Fruit fly (Drosophila melanogaster) whole organism, embryonic: ENCODE measurements around the gene Slh.

Experiments used
- Awh ChIP-seq: fragments of 200-800 bp; sonication (Bioruptor generic); IDR thresholded peaks from 2 replicates; pipeline ENCODE4, ENCODE4 v1.3.6; 2022; ENCODE audit warnings: missing biosample characterization, missing genetic modification characterization
- Blimp-1 ChIP-seq: fragments of 200-800 bp; sonication (Bioruptor generic); optimal IDR thresholded peaks from 3 replicates; lab custom pipeline; 2018; ENCODE audit warnings: missing biosample characterization, missing genetic modification characterization, mild to moderate bottlenecking, moderate library complexity, missing genetic modification reagents
- CG10209 ChIP-seq: fragments of 200-800 bp; sonication (Bioruptor generic); optimal IDR thresholded peaks from 3 replicates; lab custom pipeline; 2017; ENCODE audit warnings: missing biosample characterization, mild to moderate bottlenecking, missing genetic modification characterization, missing genetic modification reagents
- CG10267 ChIP-seq: fragments of 200-800 bp; sonication (Bioruptor generic); optimal IDR thresholded peaks from 2 replicates; lab custom pipeline; 2018; ENCODE audit warnings: missing biosample characterization, mild to moderate bottlenecking, missing genetic modification characterization, moderate library complexity
- CG10654 ChIP-seq: fragments of 200-800 bp; sonication (Bioruptor generic); optimal IDR thresholded peaks from 2 replicates; lab custom pipeline; 2016; ENCODE audit warnings: missing biosample characterization, missing genetic modification characterization
- CG11093 ChIP-seq: fragments of 200-800 bp; sonication (Bioruptor generic); IDR thresholded peaks from 3 replicates; pipeline ENCODE4 v1.3.6; 2022; ENCODE audit warnings: missing biosample characterization, missing genetic modification characterization
- CG14014 ChIP-seq: fragments of 200-800 bp; sonication (Bioruptor generic); IDR thresholded peaks from 2 replicates; pipeline ENCODE4 v1.3.6; 2022; ENCODE audit warnings: missing biosample characterization, missing genetic modification characterization
- CG15479 ChIP-seq: fragments of 200-800 bp; sonication (Bioruptor generic); optimal IDR thresholded peaks from 3 replicates; lab custom pipeline; 2019; ENCODE audit warnings: missing biosample characterization, mild to moderate bottlenecking, missing genetic modification characterization, moderate library complexity
- CG15696 ChIP-seq: fragments of 200-800 bp; sonication (Bioruptor generic); optimal IDR thresholded peaks from 2 replicates; lab custom pipeline; 2019; ENCODE audit warnings: missing biosample characterization, mild to moderate bottlenecking, missing genetic modification characterization, moderate library complexity
- CG16815 ChIP-seq: fragments of 200-800 bp; sonication (Bioruptor generic); optimal IDR thresholded peaks from 3 replicates; lab custom pipeline; 2017; ENCODE audit warnings: missing biosample characterization, mild to moderate bottlenecking, missing genetic modification characterization
- CG17361 ChIP-seq: fragments of 200-800 bp; sonication (Bioruptor generic); IDR thresholded peaks from 3 replicates; pipeline ENCODE4 v1.3.6; 2022; ENCODE audit warnings: missing biosample characterization, missing genetic modification characterization
- CG18619 ChIP-seq: fragments of 200-800 bp; sonication (Bioruptor generic); optimal IDR thresholded peaks from 3 replicates; lab custom pipeline; 2017; ENCODE audit warnings: missing biosample characterization, mild to moderate bottlenecking, missing genetic modification characterization
- CG2120 ChIP-seq: fragments of 200-800 bp; sonication (Bioruptor generic); optimal IDR thresholded peaks from 3 replicates; lab custom pipeline; 2016; ENCODE audit warnings: missing biosample characterization, missing genetic modification characterization
- CG2199 ChIP-seq: fragments of 200-800 bp; sonication (Bioruptor generic); IDR thresholded peaks from 3 replicates; pipeline ENCODE4 v1.3.6; 2022; ENCODE audit warnings: missing biosample characterization, missing genetic modification characterization
- CG2202 ChIP-seq: fragments of 200-800 bp; sonication (Bioruptor generic); optimal IDR thresholded peaks from 2 replicates; lab custom pipeline; 2018; ENCODE audit warnings: missing biosample characterization, mild to moderate bottlenecking, missing genetic modification characterization
- CG30403 ChIP-seq: fragments of 200-800 bp; sonication (Bioruptor generic); optimal IDR thresholded peaks from 3 replicates; lab custom pipeline; 2016; ENCODE audit warnings: missing biosample characterization, missing genetic modification characterization
- CG4360 ChIP-seq: fragments of 200-800 bp; sonication (Bioruptor generic); IDR thresholded peaks from 2 replicates; pipeline ENCODE4 v1.3.6; 2022; ENCODE audit warnings: missing biosample characterization, missing genetic modification characterization
- CG4730 ChIP-seq: fragments of 200-800 bp; sonication (Bioruptor generic); IDR thresholded peaks from 2 replicates; pipeline ENCODE4 v1.3.6; 2022; ENCODE audit warnings: missing biosample characterization, missing genetic modification characterization
- CG4854 ChIP-seq: fragments of 200-800 bp; sonication (Bioruptor generic); optimal IDR thresholded peaks from 2 replicates; lab custom pipeline; 2016; ENCODE audit warnings: missing biosample characterization, missing genetic modification characterization, inconsistent platforms
- CG6272 ChIP-seq: fragments of 200-800 bp; sonication (Bioruptor generic); IDR thresholded peaks from 2 replicates; pipeline ENCODE4 v1.3.6; 2022; ENCODE audit warnings: missing biosample characterization, missing genetic modification characterization
- CG7556 ChIP-seq: fragments of 200-800 bp; sonication (Bioruptor generic); optimal IDR thresholded peaks from 2 replicates; lab custom pipeline; 2017; ENCODE audit warnings: missing biosample characterization, mild to moderate bottlenecking, missing genetic modification characterization
- CG7839 ChIP-seq: fragments of 200-800 bp; sonication (Bioruptor generic); optimal IDR thresholded peaks from 3 replicates; lab custom pipeline; 2018; ENCODE audit warnings: missing biosample characterization, mild to moderate bottlenecking, missing genetic modification characterization, moderate library complexity
- CG8388 ChIP-seq: fragments of 200-800 bp; sonication (Bioruptor generic); optimal IDR thresholded peaks from 2 replicates; lab custom pipeline; 2019; ENCODE audit warnings: missing biosample characterization, mild to moderate bottlenecking, missing genetic modification characterization, moderate library complexity
- CG8765 ChIP-seq: fragments of 200-800 bp; sonication (Bioruptor generic); IDR thresholded peaks from 2 replicates; pipeline ENCODE4 v1.3.6; 2022; ENCODE audit warnings: missing biosample characterization, missing genetic modification characterization
- CG9817 ChIP-seq: fragments of 200-800 bp; sonication (Bioruptor generic); optimal IDR thresholded peaks from 2 replicates; lab custom pipeline; 2018; ENCODE audit warnings: missing biosample characterization, mild to moderate bottlenecking, missing genetic modification characterization, moderate library complexity
- Dad ChIP-seq: fragments of 200-800 bp; sonication (Bioruptor generic); optimal IDR thresholded peaks from 3 replicates; lab custom pipeline; 2016; ENCODE audit warnings: missing biosample characterization, missing genetic modification characterization
- HHEX ChIP-seq: fragments of 200-800 bp; sonication (Bioruptor generic); optimal IDR thresholded peaks from 3 replicates; lab custom pipeline; 2017; ENCODE audit warnings: missing biosample characterization, mild to moderate bottlenecking, missing genetic modification characterization, missing genetic modification reagents
- HLH54F ChIP-seq: fragments of 200-800 bp; sonication (Bioruptor generic); optimal IDR thresholded peaks from 3 replicates; lab custom pipeline; 2016; ENCODE audit warnings: missing biosample characterization, missing genetic modification characterization
- Hand ChIP-seq: fragments of 200-800 bp; sonication (Bioruptor generic); optimal IDR thresholded peaks from 2 replicates; lab custom pipeline; 2017; ENCODE audit warnings: mild to moderate bottlenecking, missing biosample characterization, missing genetic modification reagents, missing genetic modification characterization
- Oaz ChIP-seq: fragments of 200-800 bp; sonication (Bioruptor generic); IDR thresholded peaks from 2 replicates; pipeline ENCODE4 v1.3.6; 2022; ENCODE audit warnings: missing biosample characterization, missing genetic modification characterization
- Xrp1 ChIP-seq: fragments of 200-800 bp; sonication (Bioruptor generic); IDR thresholded peaks from 2 replicates; pipeline ENCODE4 v1.3.6; 2022; ENCODE audit warnings: missing biosample characterization, missing genetic modification characterization
- bab2 ChIP-seq: fragments of 200-800 bp; sonication (Bioruptor generic); optimal IDR thresholded peaks from 2 replicates; lab custom pipeline; 2016; ENCODE audit warnings: missing biosample characterization, missing genetic modification characterization
- bigmax ChIP-seq: fragments of 200-800 bp; sonication (Bioruptor generic); optimal IDR thresholded peaks from 2 replicates; lab custom pipeline; 2018; ENCODE audit warnings: missing biosample characterization, mild to moderate bottlenecking, missing genetic modification characterization
- crc ChIP-seq: fragments of 200-800 bp; sonication (Bioruptor generic); optimal IDR thresholded peaks from 2 replicates; lab custom pipeline; 2016; ENCODE audit warnings: missing biosample characterization, missing genetic modification characterization
- croc ChIP-seq: fragments of 200-800 bp; sonication (Bioruptor generic); conservative IDR thresholded peaks from 3 replicates; pipeline ENCODE4 v1.3.6; 2022; ENCODE audit warnings: missing biosample characterization, missing genetic modification characterization
- crp ChIP-seq, 2 experiments: fragments of 200-800 bp; sonication (Bioruptor generic); optimal IDR thresholded peaks; 2 replicates in 1 of 2; 3 replicates in 1 of 2; lab custom pipeline; 2017; ENCODE audit warnings: missing biosample characterization in 2 of 2, missing genetic modification characterization in 2 of 2, mild to moderate bottlenecking in 1 of 2, moderate library complexity in 1 of 2
- fru ChIP-seq: fragments of >200 bp; optimal IDR thresholded peaks from 2 replicates; lab custom pipeline; 2017
- gcm ChIP-seq: fragments of 200-800 bp; sonication (Bioruptor generic); optimal IDR thresholded peaks from 2 replicates; lab custom pipeline; 2019; ENCODE audit warnings: missing biosample characterization, mild to moderate bottlenecking, missing genetic modification characterization, moderate library complexity
- her ChIP-seq: fragments of 200-800 bp; sonication (Bioruptor generic); optimal IDR thresholded peaks from 2 replicates; lab custom pipeline; 2016; ENCODE audit warnings: missing biosample characterization, missing genetic modification characterization
- klu ChIP-seq: fragments of 200-800 bp; sonication (Bioruptor generic); IDR thresholded peaks from 2 replicates; pipeline ENCODE4 v1.3.6; 2022; ENCODE audit warnings: missing biosample characterization, missing genetic modification characterization
- phol ChIP-seq: fragments of 200-800 bp; sonication (Bioruptor generic); optimal IDR thresholded peaks from 3 replicates; lab custom pipeline; 2018; ENCODE audit warnings: missing biosample characterization, mild to moderate bottlenecking, missing genetic modification characterization, moderate library complexity
- sens ChIP-seq: fragments of 200-800 bp; sonication (Bioruptor generic); peaks from one replicate; lab custom pipeline; 2016; ENCODE audit warnings: missing biosample characterization, missing genetic modification characterization
- slp2 ChIP-seq: fragments of 200-800 bp; sonication (Bioruptor generic); optimal IDR thresholded peaks from 2 replicates; lab custom pipeline; 2016; ENCODE audit warnings: missing biosample characterization, missing genetic modification characterization
- twi ChIP-seq: fragments of 200-800 bp; optimal IDR thresholded peaks from 2 replicates; lab custom pipeline; 2019; ENCODE audit warnings: missing biosample characterization, mild to moderate bottlenecking, missing genetic modification characterization, moderate library complexity
- unc-4 ChIP-seq: fragments of 200-800 bp; sonication (Bioruptor generic); IDR thresholded peaks from 2 replicates; pipeline ENCODE4 v1.3.6; 2022; ENCODE audit warnings: missing biosample characterization, missing genetic modification characterization; ENCODE audit not compliant: partially characterized antibody
- unpg ChIP-seq: fragments of 200-800 bp; sonication (Bioruptor generic); optimal IDR thresholded peaks from 3 replicates; lab custom pipeline; 2018; ENCODE audit warnings: missing biosample characterization, mild to moderate bottlenecking, missing genetic modification characterization, moderate library complexity
- zen2 ChIP-seq: fragments of 200-800 bp; sonication (Bioruptor generic); IDR thresholded peaks from 3 replicates; pipeline ENCODE4 v1.3.6; 2022; ENCODE audit warnings: missing biosample characterization, missing genetic modification characterization; ENCODE audit not compliant: partially characterized antibody

Slh gene

DNA sequence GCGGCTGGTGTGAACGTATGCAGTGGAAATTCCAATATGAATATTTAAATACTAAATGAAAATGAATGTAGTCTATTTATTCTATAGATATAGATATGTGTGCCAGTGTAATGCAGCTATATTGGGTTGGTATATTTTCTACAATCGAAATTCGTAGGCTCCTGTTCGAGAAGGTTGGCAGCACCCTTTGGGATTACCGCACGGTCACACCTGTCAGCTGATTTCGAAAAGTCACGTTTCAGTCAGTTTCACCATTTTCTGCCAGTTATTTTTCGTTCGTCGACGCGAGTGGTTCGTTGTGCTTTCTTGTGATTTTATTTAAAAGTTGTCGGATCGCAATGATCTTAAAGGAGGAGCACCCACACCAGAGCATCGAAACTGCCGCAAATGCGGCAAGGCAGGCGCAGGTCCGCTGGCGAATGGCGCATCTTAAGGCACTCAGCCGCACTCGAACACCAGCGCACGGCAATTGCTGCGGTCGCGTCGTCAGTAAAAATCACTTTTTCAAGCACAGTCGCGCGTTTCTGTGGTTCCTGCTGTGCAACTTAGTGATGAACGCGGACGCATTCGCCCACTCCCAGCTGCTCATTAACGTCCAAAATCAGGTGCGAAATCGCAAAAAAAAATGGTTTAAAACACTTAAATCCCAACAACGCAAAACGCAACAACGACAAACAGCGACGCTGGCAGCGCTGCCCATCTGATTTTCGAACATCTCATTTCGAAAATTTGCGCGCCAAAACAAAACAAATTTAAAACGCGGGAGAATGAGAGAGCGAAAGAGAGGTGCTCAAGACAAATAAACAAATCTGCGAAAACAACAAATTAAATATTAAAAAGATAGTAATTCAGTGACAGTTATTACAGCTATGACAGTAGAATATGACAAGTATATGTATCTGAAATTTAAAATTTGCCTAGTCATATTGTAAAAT is 488 bp upstream of the Slh start, which contains the start of gene oaf (continued):
- peak; percentile 99 to 100 for TF ChIP-seq crp (GFP tag; optimal IDR thresholded peaks at IDR 0.05; lab: Kevin White, UChicago)
- peak; percentile 76 for TF ChIP-seq CG2120 (GFP tag; lab: Kevin White, UChicago)
- TF ChIP-seq CG10267 (tag; lab: Kevin White, UChicago): peak; percentile 77
- TF ChIP-seq Xrp1: peak; percentile 20; the same call in 1 of the 2 replicates
- no peak for TF ChIP-seq slp2 (GFP tag; lab: Kevin White, UChicago)
- peak; percentile 77 for TF ChIP-seq phol (tag; lab: Kevin White, UChicago)
- TF ChIP-seq CG10209: peak; percentile 20
- TF ChIP-seq croc: 0 out of 3 replicates have a peak, but pooled peaks have one; percentile 13
- 0 out of 2 replicates have a peak, but pooled peaks have one; percentile 34 for TF ChIP-seq klu (GFP tag; lab: Robert Waterston, UW)
- no peak for TF ChIP-seq CG4730
- no peak for TF ChIP-seq crc (GFP tag; lab: Kevin White, UChicago)
- 0 out of 3 replicates have a peak, but pooled peaks have one; percentile 27 for TF ChIP-seq CG11093
- peak; percentile 7 for TF ChIP-seq CG15479 (GFP tag; lab: Kevin White, UChicago)
- peak; percentile 39 for TF ChIP-seq HLH54F
- peak; percentile 66 for TF ChIP-seq CG15696 (tag; lab: Kevin White, UChicago)
- TF ChIP-seq bigmax (GFP tag; lab: Kevin White, UChicago): peak; percentile 21
- no peak for TF ChIP-seq CG8388 (GFP tag; lab: Kevin White, UChicago)
- peak; percentile 88 for TF ChIP-seq sens (GFP tag; lab: Kevin White, UChicago)
- TF ChIP-seq Hand (GFP tag; lab: Kevin White, UChicago): no peak
- TF ChIP-seq CG14014 (GFP tag; lab: Robert Waterston, UW): peak; percentile 47; the same call in 1 of the 2 replicates
- peak; percentile 30; the same call in 1 of the 3 replicates for TF ChIP-seq zen2 (GFP tag; lab: Robert Waterston, UW)
- TF ChIP-seq CG18619 (GFP tag; lab: Kevin White, UChicago): no peak
- peak; percentile 31 for TF ChIP-seq CG7839 (tag; lab: Kevin White, UChicago)
- TF ChIP-seq unpg (GFP tag; lab: Kevin White, UChicago): peak; percentile 23
- TF ChIP-seq Blimp-1 (GFP tag; lab: Kevin White, UChicago): peak; percentile 31
- peak; percentile 11 for TF ChIP-seq her (GFP tag; lab: Kevin White, UChicago)
- TF ChIP-seq CG6272 (GFP tag; lab: Robert Waterston, UW): peak; percentile 34; the same call in 1 of the 2 replicates
- peak; percentile 58 for TF ChIP-seq CG9817
- TF ChIP-seq CG16815: peak; percentile 4
- 0 out of 2 replicates have a peak, but pooled peaks have one; percentile 42 for TF ChIP-seq unc-4
- TF ChIP-seq HHEX (GFP tag; lab: Kevin White, UChicago): no peak
- TF ChIP-seq bab2: peak; percentile 25
- TF ChIP-seq CG4360 (GFP tag; lab: Robert Waterston, UW): peak; percentile 28; the same call in 1 of the 2 replicates
- TF ChIP-seq gcm: no peak
- no peak for TF ChIP-seq CG10654 (GFP tag; lab: Kevin White, UChicago)
- TF ChIP-seq CG7556: no peak
- peak; percentile 68 for TF ChIP-seq CG30403 (GFP tag; lab: Kevin White, UChicago)
- TF ChIP-seq Oaz: 0 out of 2 replicates have a peak, but pooled peaks have one; percentile 33
- TF ChIP-seq CG8765: no peak
- peak; percentile 9 for TF ChIP-seq CG4854 (GFP tag; lab: Kevin White, UChicago)
- no peak for TF ChIP-seq fru (lab: Kevin White, UChicago)
- peak; percentile 36 for TF ChIP-seq twi (tag; lab: Kevin White, UChicago)
- TF ChIP-seq CG2202: peak; percentile 33
- peak; percentile 62 for TF ChIP-seq CG17361 (GFP tag; lab: Robert Waterston, UW)
- peak; percentile 20 for TF ChIP-seq Dad (GFP tag; lab: Kevin White, UChicago)
- TF ChIP-seq CG2199 (GFP tag; lab: Robert Waterston, UW): 0 out of 3 replicates have a peak, but pooled peaks have one; percentile 60
- TF ChIP-seq Awh: 0 out of 2 replicates have a peak, but pooled peaks have one; percentile 42
